Worm (Caenorhabditis elegans) whole organism, mixed stage, embryonic: ENCODE results near the gene twk-10.

Experiments used
- blmp-1 ChIP-seq: fragments of 150-350 bp; optimal IDR thresholded peaks from 2 replicates; lab custom pipeline; 2014; ENCODE audit warnings: missing biosample characterization, missing genetic modification characterization
- ces-1 ChIP-seq: fragments of 150-350 bp; optimal IDR thresholded peaks from 2 replicates; lab custom pipeline; 2014; ENCODE audit warnings: missing biosample characterization, missing genetic modification reagents, missing genetic modification characterization
- elt-3 ChIP-seq: fragments of 150-350 bp; optimal IDR thresholded peaks from 2 replicates; lab custom pipeline; 2014; ENCODE audit warnings: missing biosample characterization, missing genetic modification characterization
- ham-2 ChIP-seq: fragments of 200-800 bp; sonication (Bioruptor generic); optimal IDR thresholded peaks from 2 replicates; lab custom pipeline; 2018; ENCODE audit warnings: mild to moderate bottlenecking, missing genetic modification characterization, missing compliant biosample characterization
- hlh-1 ChIP-seq: fragments of 150-350 bp; optimal IDR thresholded peaks from 2 replicates; lab custom pipeline; 2014; ENCODE audit warnings: missing biosample characterization, missing genetic modification reagents, missing genetic modification characterization
- lin-13 ChIP-seq: fragments of 150-350 bp; optimal IDR thresholded peaks from 2 replicates; lab custom pipeline; 2014; ENCODE audit warnings: missing biosample characterization, missing genetic modification characterization
- nhr-12 ChIP-seq: fragments of 150-350 bp; optimal IDR thresholded peaks from 2 replicates; lab custom pipeline; 2014; ENCODE audit warnings: missing biosample characterization, missing genetic modification characterization
- nhr-237 ChIP-seq: fragments of 150-350 bp; optimal IDR thresholded peaks from 2 replicates; lab custom pipeline; 2014; ENCODE audit warnings: missing biosample characterization, missing genetic modification characterization
- snpc-4 ChIP-seq: fragments of 150-350 bp; optimal IDR thresholded peaks from 2 replicates; lab custom pipeline; 2014; ENCODE audit warnings: missing biosample characterization, missing genetic modification characterization
- unc-62 ChIP-seq: fragments of 150-350 bp; optimal IDR thresholded peaks from 2 replicates; lab custom pipeline; 2014; ENCODE audit warnings: missing biosample characterization, missing genetic modification reagents, missing genetic modification characterization
- ztf-11 ChIP-seq: fragments of 150-350 bp; optimal IDR thresholded peaks from 2 replicates; lab custom pipeline; 2014; ENCODE audit warnings: missing biosample characterization, missing genetic modification characterization

DNA sequence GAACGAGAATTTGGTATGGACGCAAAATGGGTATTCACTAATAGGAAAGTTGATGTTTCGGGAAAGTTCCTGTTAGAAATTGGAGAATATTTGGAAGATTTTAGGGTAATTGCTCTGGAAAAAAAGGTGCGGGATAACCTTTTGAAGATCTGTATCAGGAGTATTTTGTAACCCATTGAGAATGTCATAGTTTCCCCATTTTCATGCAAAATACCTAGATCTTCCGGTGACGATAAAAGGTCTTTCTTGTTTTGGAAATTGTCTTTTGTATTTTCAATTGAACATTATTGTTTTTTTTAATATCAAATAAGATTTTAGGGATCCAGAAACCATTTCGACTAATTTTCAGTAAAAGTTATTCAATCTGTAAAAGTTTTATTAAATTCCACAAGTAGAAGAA, 9.5 kb downstream of the twk-10 start, which contains the start of gene spp-19:
- no peak for TF ChIP-seq blmp-1 (tag; lab: Kevin White, UChicago)
- no peak for TF ChIP-seq lin-13 (tag; lab: Kevin White, UChicago)
- no peak for TF ChIP-seq ztf-11 (tag; lab: Kevin White, UChicago)
- TF ChIP-seq nhr-12 (tag; lab: Kevin White, UChicago), result no peak
- no peak for TF ChIP-seq hlh-1 (tag; lab: Kevin White, UChicago)
- TF ChIP-seq ces-1 (GFP tag; lab: Kevin White, UChicago), result no peak
- TF ChIP-seq elt-3, result no peak
- TF ChIP-seq snpc-4, result no peak
- no peak for TF ChIP-seq unc-62 (GFP tag; lab: Kevin White, UChicago)
- no peak for TF ChIP-seq nhr-237 (tag; lab: Kevin White, UChicago)
- TF ChIP-seq ham-2 (GFP tag; lab: Kevin White, UChicago), result no peak
